Fruit fly (Drosophila melanogaster) whole organism, pupa: Measurements from ENCODE around the gene Prestin.

ENCODE experiments used
- CG12605 ChIP-seq: fragments of 200-800 bp; sonication (Bioruptor generic); IDR thresholded peaks from 2 replicates; pipeline ENCODE4 v1.3.6; 2022; ENCODE audit warnings: missing biosample characterization, missing genetic modification characterization
- CG32121 ChIP-seq: fragments of 200-800 bp; sonication (Bioruptor generic); IDR thresholded peaks from 2 replicates; pipeline ENCODE4 v1.3.6; 2022; ENCODE audit warnings: missing biosample characterization, missing genetic modification characterization
- CG4496 ChIP-seq: fragments of 200-800 bp; sonication (Bioruptor generic); IDR thresholded peaks from 3 replicates; pipeline ENCODE4 v1.3.6; 2022; ENCODE audit warnings: missing biosample characterization, missing genetic modification characterization
- CG8159 ChIP-seq: fragments of 200-800 bp; sonication (Bioruptor generic); optimal IDR thresholded peaks from 3 replicates; lab custom pipeline; 2018; ENCODE audit warnings: missing biosample characterization, mild to moderate bottlenecking, missing genetic modification characterization, moderate library complexity
- CG9948 ChIP-seq: fragments of 200-800 bp; sonication (Bioruptor generic); optimal IDR thresholded peaks from 2 replicates; lab custom pipeline; 2018; ENCODE audit warnings: missing biosample characterization, mild to moderate bottlenecking, missing genetic modification characterization, moderate library complexity
- Snoo ChIP-seq: fragments of 200-800 bp; sonication (Bioruptor generic); optimal IDR thresholded peaks from 3 replicates; lab custom pipeline; 2017; ENCODE audit warnings: missing biosample characterization, mild to moderate bottlenecking, missing genetic modification characterization, inconsistent platforms
- rn ChIP-seq: fragments of 200-800 bp; sonication (Bioruptor generic); IDR thresholded peaks from 2 replicates; pipeline ENCODE4 v1.3.6; 2022; ENCODE audit warnings: missing biosample characterization, missing genetic modification characterization

DNA sequence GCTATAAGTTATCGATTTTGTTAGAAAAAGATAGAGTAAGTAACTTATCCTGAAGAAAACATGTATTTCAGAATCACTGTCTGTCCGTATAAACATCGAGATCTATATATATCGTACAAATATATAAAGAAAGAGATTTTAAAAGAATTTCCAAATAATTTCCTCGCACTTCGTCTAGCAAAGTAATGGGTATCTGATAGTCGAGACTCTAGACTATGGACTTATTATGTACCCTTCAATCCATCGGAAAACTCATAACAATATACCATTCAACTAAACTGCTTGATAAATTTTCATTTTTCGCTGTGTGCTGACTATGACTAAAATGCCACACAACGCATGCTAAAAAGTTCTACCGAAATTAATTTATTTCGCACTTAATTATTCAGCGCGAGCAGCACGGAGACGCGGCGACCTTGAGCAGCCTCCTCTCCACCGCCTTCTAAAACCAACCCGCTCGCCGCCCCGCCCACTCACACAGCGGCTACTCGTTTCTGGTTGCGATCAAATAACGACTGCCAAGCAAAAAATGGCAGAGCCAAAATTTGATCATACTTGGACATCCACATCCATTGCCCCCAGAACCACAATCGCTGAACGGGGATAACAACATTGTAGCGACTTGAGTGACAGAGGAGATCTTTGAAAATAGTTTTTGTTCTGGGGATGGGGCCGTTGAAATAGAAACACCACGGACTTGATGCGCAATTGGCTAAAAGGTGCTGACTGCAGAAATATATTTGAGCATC lies 8.4 kb upstream of the Prestin start:
- no peak for TF ChIP-seq CG9948 (tag; lab: Kevin White, UChicago)
- TF ChIP-seq rn (GFP tag; lab: Robert Waterston, UW): no peak
- no peak for TF ChIP-seq CG32121 (GFP tag; lab: Robert Waterston, UW)
- TF ChIP-seq CG8159 (tag; lab: Kevin White, UChicago): no peak
- no peak for TF ChIP-seq Snoo (tag; lab: Kevin White, UChicago)
- no peak for TF ChIP-seq CG12605
- no peak for TF ChIP-seq CG4496
